Worm (Caenorhabditis elegans): ENCODE results near the gene F59A1.16.

F59A1.16 gene

ce11 chrV:17676553-17676952 lies 8.2 kb downstream of the F59A1.16 start, which contains the start of gene str-92:
Gene str-92 (minus strand): TSS chrV:17676653.
- TF ChIP-seq unc-39 (tag; optimal IDR thresholded peaks at IDR 0.05) (no peak), cnd-1 (tag; optimal IDR thresholded peaks at IDR 0.05) (no peak), zip-8 (tag; optimal IDR thresholded peaks at IDR 0.05) (no peak), mab-5 (tag; optimal IDR thresholded peaks at IDR 0.05) (no peak)

- TF ChIP-seq unc-62 (GFP tag; optimal IDR thresholded peaks at IDR 0.05): no peak
- TF ChIP-seq elt-3 (tag; optimal IDR thresholded peaks at IDR 0.05): no peak
- no peak for TF ChIP-seq mep-1 (tag; optimal IDR thresholded peaks at IDR 0.05)
- TF ChIP-seq bed-3 (GFP tag; optimal IDR thresholded peaks at IDR 0.05): no peak
- no peak for TF ChIP-seq ceh-43 (GFP tag; optimal IDR thresholded peaks at IDR 0.05)
- TF ChIP-seq blmp-1 (tag; optimal IDR thresholded peaks at IDR 0.05): no peak
- no peak for TF ChIP-seq nhr-12 (tag; optimal IDR thresholded peaks at IDR 0.05)
- no peak for TF ChIP-seq lin-13 (tag; optimal IDR thresholded peaks at IDR 0.05)
- TF ChIP-seq M03D4.4 (tag; optimal IDR thresholded peaks at IDR 0.05): no peak
- no peak for TF ChIP-seq ham-2 (GFP tag; optimal IDR thresholded peaks at IDR 0.05)
- TF ChIP-seq lin-32 (GFP tag; optimal IDR thresholded peaks at IDR 0.05): no peak
- TF ChIP-seq unc-39 (tag; optimal IDR thresholded peaks at IDR 0.05): no peak
- no peak for TF ChIP-seq unc-120 (tag; optimal IDR thresholded peaks at IDR 0.05; ENCODE audit: poor library complexity, severe bottlenecking)
- TF ChIP-seq flh-1 (GFP tag; optimal IDR thresholded peaks at IDR 0.05): no peak
- TF ChIP-seq pha-4 (tag; optimal IDR thresholded peaks at IDR 0.05): no peak
- no peak for TF ChIP-seq sptf-1 (tag; optimal IDR thresholded peaks at IDR 0.05)
- TF ChIP-seq cnd-1 (tag; optimal IDR thresholded peaks at IDR 0.05): no peak
Measured at ce11 chrV:17673343-17673742, 11.4 kb downstream of the F59A1.16 start, which contains the start of gene str-93. Gene str-93 (minus strand): TSS chrV:17673443.

ce11 chrV:17668531-17668930 lies 16.2 kb downstream of the F59A1.16 start, which contains the start of gene str-89:
Gene str-89 (plus strand): TSS chrV:17668831.
- TF ChIP-seq ces-1 (GFP tag; optimal IDR thresholded peaks at IDR 0.05) (no peak), mep-1 (tag; optimal IDR thresholded peaks at IDR 0.05) (no peak), zip-8 (tag; optimal IDR thresholded peaks at IDR 0.05) (no peak), mls-2 (tag; optimal IDR thresholded peaks at IDR 0.05) (no peak), nhr-2 (tag; optimal IDR thresholded peaks at IDR 0.05) (no peak), ceh-83 (GFP tag; optimal IDR thresholded peaks at IDR 0.05) (no peak)

- TF ChIP-seq lin-13 (tag; optimal IDR thresholded peaks at IDR 0.05) (no peak), flh-1 (GFP tag; optimal IDR thresholded peaks at IDR 0.05) (no peak), unc-62 (GFP tag; optimal IDR thresholded peaks at IDR 0.05) (no peak), ztf-11 (tag; optimal IDR thresholded peaks at IDR 0.05) (no peak), ceh-83 (GFP tag; optimal IDR thresholded peaks at IDR 0.05) (no peak), M03D4.4 (tag; optimal IDR thresholded peaks at IDR 0.05) (no peak), mls-2 (tag; optimal IDR thresholded peaks at IDR 0.05) (no peak), lin-32 (GFP tag; optimal IDR thresholded peaks at IDR 0.05) (no peak), mab-5 (tag; optimal IDR thresholded peaks at IDR 0.05) (no peak)
Measured at ce11 chrV:17667676-17668075, 17.1 kb downstream of the F59A1.16 start, which contains the start of gene F59A1.12. Gene F59A1.12 (minus strand): TSS chrV:17667776.

- TF ChIP-seq blmp-1 (tag; optimal IDR thresholded peaks at IDR 0.05): no peak
- TF ChIP-seq lin-13 (tag; optimal IDR thresholded peaks at IDR 0.05): no peak
- TF ChIP-seq hlh-1 (tag; optimal IDR thresholded peaks at IDR 0.05): no peak
- no peak for TF ChIP-seq lsy-2 (tag; optimal IDR thresholded peaks at IDR 0.05)
- TF ChIP-seq pha-4 (tag; optimal IDR thresholded peaks at IDR 0.05): no peak
- no peak for TF ChIP-seq lin-32 (GFP tag; optimal IDR thresholded peaks at IDR 0.05)
- no peak for TF ChIP-seq ceh-83 (GFP tag; optimal IDR thresholded peaks at IDR 0.05)
- TF ChIP-seq mab-5 (tag; optimal IDR thresholded peaks at IDR 0.05): no peak
- no peak for TF ChIP-seq ztf-11 (tag; optimal IDR thresholded peaks at IDR 0.05)
- no peak for TF ChIP-seq nhr-237 (tag; optimal IDR thresholded peaks at IDR 0.05)
- no peak for TF ChIP-seq ceh-39 (tag; optimal IDR thresholded peaks at IDR 0.05)
- no peak for TF ChIP-seq sem-2 (GFP tag; optimal IDR thresholded peaks at IDR 0.05)
- no peak for TF ChIP-seq bed-3 (GFP tag; optimal IDR thresholded peaks at IDR 0.05)
- no peak for TF ChIP-seq unc-39 (tag; optimal IDR thresholded peaks at IDR 0.05)
- TF ChIP-seq cnd-1 (tag; optimal IDR thresholded peaks at IDR 0.05): no peak
- TF ChIP-seq sptf-1 (tag; optimal IDR thresholded peaks at IDR 0.05): no peak
Measured at ce11 chrV:17665906-17666305, 18.9 kb downstream of the F59A1.16 start, which contains the start of gene F59A1.11. Gene F59A1.11 (minus strand): TSS chrV:17666006.

- TF ChIP-seq mep-1 (tag; optimal IDR thresholded peaks at IDR 0.05) (no peak), unc-120 (tag; optimal IDR thresholded peaks at IDR 0.05; ENCODE audit: poor library complexity, severe bottlenecking) (no peak)
Measured at ce11 chrV:17664367-17664766, 20.4 kb downstream of the F59A1.16 start.
